Worm (Caenorhabditis elegans) whole organism, L1 larva: Measurements from ENCODE around the gene srx-60.

ENCODE experiments used
- C04F5.9 ChIP-seq: sonication (generic microtip); optimal IDR thresholded peaks from 2 replicates; lab custom pipeline; 2016; ENCODE audit warnings: missing genetic modification characterization, missing compliant biosample characterization
- C34B4.2 ChIP-seq: sonication (generic microtip); optimal IDR thresholded peaks from 2 replicates; lab custom pipeline; 2017; ENCODE audit warnings: mild to moderate bottlenecking, missing genetic modification characterization, missing compliant biosample characterization
- aha-1 ChIP-seq: fragments of 150-350 bp; optimal IDR thresholded peaks from 2 replicates; lab custom pipeline; 2014; ENCODE audit warnings: missing biosample characterization, missing genetic modification characterization
- alr-1 ChIP-seq: fragments of 200-800 bp; sonication (Bioruptor generic); optimal IDR thresholded peaks from 2 replicates; lab custom pipeline; 2018; ENCODE audit warnings: borderline replicate concordance, mild to moderate bottlenecking, missing genetic modification characterization, missing compliant biosample characterization
- ceh-63 ChIP-seq: fragments of 200-800 bp; sonication (Bioruptor generic); optimal IDR thresholded peaks from 2 replicates; lab custom pipeline; 2018; ENCODE audit warnings: mild to moderate bottlenecking, missing genetic modification characterization, missing compliant biosample characterization
- ceh-8 ChIP-seq: fragments of 200-800 bp; sonication (Bioruptor generic); optimal IDR thresholded peaks from 2 replicates; lab custom pipeline; 2018; ENCODE audit warnings: mild to moderate bottlenecking, missing genetic modification characterization, moderate library complexity, missing compliant biosample characterization
- ceh-82 ChIP-seq, 3 experiments: fragments of 150-350 bp in 1 of 3; sonication (generic microtip) in 2 of 3; optimal IDR thresholded peaks; 2 replicates each; lab custom pipeline; 2014 to 2017; ENCODE audit warnings: missing biosample characterization in 3 of 3, missing genetic modification characterization in 3 of 3
- ceh-88 ChIP-seq: fragments of 200-800 bp; sonication (Bioruptor generic); IDR thresholded peaks from 2 replicates; pipeline ENCODE4 v1.3.6; 2022; ENCODE audit warnings: missing genetic modification characterization, missing compliant biosample characterization
- dpl-1 ChIP-seq, 3 experiments: fragments of 150-350 bp in 2 of 3; sonication (generic microtip) in 1 of 3; optimal IDR thresholded peaks; 2 replicates each; lab custom pipeline; 2014 to 2017; ENCODE audit warnings: missing biosample characterization in 3 of 3, missing genetic modification characterization in 3 of 3, missing genetic modification reagents in 3 of 3
- dsc-1 ChIP-seq: sonication (generic microtip); optimal IDR thresholded peaks from 2 replicates; lab custom pipeline; 2016; ENCODE audit warnings: mild to moderate bottlenecking, missing genetic modification characterization, missing compliant biosample characterization
- efl-1 ChIP-seq, 4 experiments: fragments of 150-350 bp; optimal IDR thresholded peaks in 3 of 4; peaks in 1 of 4; 1 replicate in 1 of 4; 2 replicates in 3 of 4; lab custom pipeline; 2014; ENCODE audit warnings: missing biosample characterization in 2 of 4, missing genetic modification characterization in 2 of 4, missing genetic modification reagents in 2 of 4
- efl-3 ChIP-seq: fragments of 200-800 bp; sonication (Bioruptor generic); optimal IDR thresholded peaks from 2 replicates; lab custom pipeline; 2018; ENCODE audit warnings: mild to moderate bottlenecking, missing genetic modification characterization, missing compliant biosample characterization
- elt-2 ChIP-seq: sonication (generic microtip); optimal IDR thresholded peaks from 2 replicates; lab custom pipeline; 2016; ENCODE audit warnings: missing genetic modification characterization, mild to moderate bottlenecking, inconsistent platforms, missing compliant biosample characterization, missing genetic modification reagents
- elt-3 ChIP-seq, 6 experiments: fragments of 150-350 bp in 1 of 6; sonication (generic microtip); optimal IDR thresholded peaks; 2 replicates each; lab custom pipeline; 2017 to 2018; ENCODE audit warnings: missing biosample characterization in 6 of 6, missing genetic modification characterization in 6 of 6, inconsistent platforms in 1 of 6
- fkh-10 ChIP-seq: sonication (generic microtip); optimal IDR thresholded peaks from 2 replicates; lab custom pipeline; 2017; ENCODE audit warnings: missing biosample characterization, missing genetic modification reagents, missing genetic modification characterization
- fkh-8 ChIP-seq: sonication (generic microtip); optimal IDR thresholded peaks from 2 replicates; lab custom pipeline; 2016; ENCODE audit warnings: mild to moderate bottlenecking, missing genetic modification characterization, missing compliant biosample characterization
- fos-1 ChIP-seq: fragments of 150-350 bp; optimal IDR thresholded peaks from 2 replicates; lab custom pipeline; 2014; ENCODE audit warnings: missing biosample characterization, missing genetic modification characterization
- hlh-4 ChIP-seq: sonication (generic microtip); optimal IDR thresholded peaks from 2 replicates; lab custom pipeline; 2016; ENCODE audit warnings: mild to moderate bottlenecking, missing genetic modification characterization, missing compliant biosample characterization
- irx-1 ChIP-seq: sonication (generic microtip); optimal IDR thresholded peaks from 2 replicates; lab custom pipeline; 2016; ENCODE audit warnings: missing genetic modification characterization, missing compliant biosample characterization
- jun-1 ChIP-seq: fragments of 150-350 bp; optimal IDR thresholded peaks from 2 replicates; lab custom pipeline; 2014; ENCODE audit warnings: missing biosample characterization, missing genetic modification reagents, missing genetic modification characterization
- lin-13 ChIP-seq: fragments of 150-350 bp; optimal IDR thresholded peaks from 2 replicates; lab custom pipeline; 2014; ENCODE audit warnings: missing biosample characterization, missing genetic modification reagents, missing genetic modification characterization
- lin-14 ChIP-seq: fragments of 200-800 bp; sonication (Bioruptor generic); optimal IDR thresholded peaks from 2 replicates; lab custom pipeline; 2018; ENCODE audit warnings: mild to moderate bottlenecking, missing genetic modification characterization, moderate library complexity, missing compliant biosample characterization
- lin-15B ChIP-seq: fragments of 150-350 bp; sonication (generic microtip); optimal IDR thresholded peaks from 3 replicates; lab custom pipeline; 2014; ENCODE audit warnings: missing biosample characterization, missing genetic modification characterization
- lin-35 ChIP-seq, 2 experiments: fragments of 150-350 bp; optimal IDR thresholded peaks; 2 replicates each; lab custom pipeline; 2014; ENCODE audit warnings: missing biosample characterization in 2 of 2, missing genetic modification characterization in 2 of 2, missing genetic modification reagents in 2 of 2
- lsy-2 ChIP-seq, 2 experiments: fragments of 150-350 bp; optimal IDR thresholded peaks; 2 replicates each; lab custom pipeline; 2014; ENCODE audit warnings: missing biosample characterization in 2 of 2, missing genetic modification characterization in 2 of 2
- mab-9 ChIP-seq: fragments of 200-800 bp; sonication (Bioruptor generic); IDR thresholded peaks from 2 replicates; pipeline ENCODE4 v1.3.6; 2022; ENCODE audit warnings: missing genetic modification reagents, missing genetic modification characterization, missing compliant biosample characterization
- mdl-1 ChIP-seq, 2 experiments: fragments of 150-350 bp; optimal IDR thresholded peaks; 2 replicates each; lab custom pipeline; 2014 to 2017; ENCODE audit warnings: missing biosample characterization in 2 of 2, missing genetic modification characterization in 2 of 2, inconsistent platforms in 1 of 2
- mep-1 ChIP-seq: fragments of 150-350 bp; optimal IDR thresholded peaks from 2 replicates; lab custom pipeline; 2014; ENCODE audit warnings: missing biosample characterization, missing genetic modification characterization
- nhr-11 ChIP-seq: fragments of 150-350 bp; optimal IDR thresholded peaks from 2 replicates; lab custom pipeline; 2014; ENCODE audit warnings: missing biosample characterization, missing genetic modification characterization
- nhr-12 ChIP-seq: sonication (generic microtip); optimal IDR thresholded peaks from 2 replicates; lab custom pipeline; 2017; ENCODE audit warnings: missing biosample characterization, missing genetic modification characterization
- nhr-19 ChIP-seq: fragments of 200-800 bp; sonication (Bioruptor generic); conservative IDR thresholded peaks from 2 replicates; pipeline ENCODE4 v1.3.6; 2022; ENCODE audit warnings: missing genetic modification characterization, missing compliant biosample characterization
- nhr-237 ChIP-seq: fragments of 150-350 bp; optimal IDR thresholded peaks from 2 replicates; lab custom pipeline; 2014; ENCODE audit warnings: missing biosample characterization, missing genetic modification characterization
- nhr-71 ChIP-seq: sonication (generic microtip); optimal IDR thresholded peaks from 2 replicates; lab custom pipeline; 2016; ENCODE audit warnings: mild to moderate bottlenecking, missing genetic modification characterization, moderate library complexity, missing compliant biosample characterization
- nhr-77 ChIP-seq: fragments of 150-350 bp; optimal IDR thresholded peaks from 2 replicates; lab custom pipeline; 2014; ENCODE audit warnings: missing biosample characterization, missing genetic modification characterization
- nhr-84 ChIP-seq: sonication (generic microtip); optimal IDR thresholded peaks from 2 replicates; lab custom pipeline; 2017; ENCODE audit warnings: missing biosample characterization, missing genetic modification characterization
- nhr-85 ChIP-seq: sonication (generic microtip); peaks from one replicate; lab custom pipeline; 2016; ENCODE audit warnings: missing genetic modification characterization, inconsistent platforms, missing compliant biosample characterization
- nhr-90 ChIP-seq: sonication (generic microtip); optimal IDR thresholded peaks from 2 replicates; lab custom pipeline; 2016; ENCODE audit warnings: mild to moderate bottlenecking, missing genetic modification characterization, missing compliant biosample characterization; ENCODE audit not compliant: poor library complexity
- pag-3 ChIP-seq: sonication (generic microtip); optimal IDR thresholded peaks from 2 replicates; lab custom pipeline; 2017; ENCODE audit warnings: missing genetic modification characterization, mild to moderate bottlenecking, missing compliant biosample characterization, antibody characterized with exemption, borderline replicate concordance; ENCODE audit not compliant: insufficient read depth
- pax-3 ChIP-seq: fragments of 200-800 bp; sonication (Bioruptor generic); optimal IDR thresholded peaks from 2 replicates; lab custom pipeline; 2018; ENCODE audit warnings: mild to moderate bottlenecking, missing genetic modification characterization, moderate library complexity, missing compliant biosample characterization
- pqm-1 ChIP-seq: sonication (generic microtip); optimal IDR thresholded peaks from 3 replicates; lab custom pipeline; 2017; ENCODE audit warnings: missing biosample characterization, missing genetic modification characterization
- snpc-4 ChIP-seq: fragments of 150-350 bp; optimal IDR thresholded peaks from 2 replicates; lab custom pipeline; 2014; ENCODE audit warnings: missing biosample characterization, missing genetic modification characterization
- sox-4 ChIP-seq: sonication (generic microtip); optimal IDR thresholded peaks from 2 replicates; lab custom pipeline; 2016; ENCODE audit warnings: missing genetic modification characterization, missing compliant biosample characterization
- swsn-7 ChIP-seq: sonication (generic microtip); optimal IDR thresholded peaks from 2 replicates; lab custom pipeline; 2016; ENCODE audit warnings: missing genetic modification characterization, missing compliant biosample characterization
- tlp-1 ChIP-seq: fragments of 150-350 bp; optimal IDR thresholded peaks from 2 replicates; lab custom pipeline; 2014; ENCODE audit warnings: missing biosample characterization, missing genetic modification characterization
- unc-130 ChIP-seq: fragments of 150-350 bp; optimal IDR thresholded peaks from 2 replicates; lab custom pipeline; 2017; ENCODE audit warnings: missing biosample characterization, missing genetic modification characterization, inconsistent platforms
- unc-30 ChIP-seq: sonication (generic microtip); optimal IDR thresholded peaks from 2 replicates; lab custom pipeline; 2017; ENCODE audit warnings: missing biosample characterization, missing genetic modification characterization
- unc-62 ChIP-seq: fragments of 150-350 bp; optimal IDR thresholded peaks from 2 replicates; lab custom pipeline; 2014; ENCODE audit warnings: missing biosample characterization, missing genetic modification reagents, missing genetic modification characterization
- unc-98 ChIP-seq: fragments of 200-800 bp; sonication (Bioruptor generic); IDR thresholded peaks from 2 replicates; pipeline ENCODE4 v1.3.6; 2022; ENCODE audit warnings: missing genetic modification characterization, missing compliant biosample characterization
- vab-15 ChIP-seq: sonication (generic microtip); optimal IDR thresholded peaks from 2 replicates; lab custom pipeline; 2017; ENCODE audit warnings: missing genotype, mild to moderate bottlenecking, missing genetic modification characterization, missing compliant biosample characterization
- zip-4 ChIP-seq: fragments of 200-800 bp; sonication (Bioruptor generic); optimal IDR thresholded peaks from 2 replicates; lab custom pipeline; 2018; ENCODE audit warnings: mild to moderate bottlenecking, missing genetic modification characterization, moderate library complexity, missing compliant biosample characterization
- ztf-11 ChIP-seq, 2 experiments: sonication (generic microtip); optimal IDR thresholded peaks; 2 replicates each; lab custom pipeline; 2016 to 2017; ENCODE audit warnings: missing genetic modification characterization in 2 of 2, missing biosample characterization in 1 of 2, missing compliant biosample characterization in 1 of 2
- ztf-4 ChIP-seq: fragments of 150-350 bp; optimal IDR thresholded peaks from 2 replicates; lab custom pipeline; 2014; ENCODE audit warnings: missing biosample characterization, missing genetic modification characterization

The srx-60 gene

ce11 chrV:7436911-7437310 lies 36.2 kb downstream of the srx-60 start (continued):
- TF ChIP-seq pag-3 (tag; lab: Kevin White, UChicago) (no peak), ceh-8 (no peak), ceh-88 (GFP tag; lab: Robert Waterston, UW) (no peak; the same call in 1 of the 2 replicates), ztf-4 (tag; lab: Kevin White, UChicago) (peak; percentile 67), pqm-1 (no peak), tlp-1 (tag; lab: Kevin White, UChicago) (no peak), ztf-11 (tag; optimal IDR thresholded peaks at IDR 0.05; lab: Kevin White, UChicago) (no peak), nhr-237 (no peak), hlh-4 (tag; lab: Kevin White, UChicago) (no peak), swsn-7 (tag; lab: Kevin White, UChicago) (peak; percentile 4), dpl-1 (GFP tag; optimal IDR thresholded peaks at IDR 0.05; lab: Kevin White, UChicago) (peak in 2 of 3 experiments; percentile 20 to 31), fos-1 (tag; lab: Kevin White, UChicago) (no peak), nhr-19 (GFP tag; lab: Robert Waterston, UW) (peak; percentile 79), unc-130 (peak; percentile 72), mab-9 (GFP tag; lab: Robert Waterston, UW) (no peak), pax-3 (no peak), lin-35 (GFP tag; optimal IDR thresholded peaks at IDR 0.05; lab: Kevin White, UChicago) (peak in 1 of 2 experiments; percentile 84), ceh-63 (GFP tag; lab: Kevin White, UChicago) (no peak), C04F5.9 (tag; lab: Kevin White, UChicago) (no peak), vab-15 (tag; lab: Kevin White, UChicago) (peak; percentile 21), nhr-11 (tag; lab: Kevin White, UChicago) (no peak), dsc-1 (no peak), fkh-10 (no peak), lsy-2 (tag; optimal IDR thresholded peaks at IDR 0.05; lab: Kevin White, UChicago) (peak in 1 of 2 experiments; percentile 44), nhr-90 (tag; lab: Kevin White, UChicago) (peak; percentile 77), efl-3 (GFP tag; lab: Kevin White, UChicago) (no peak), efl-1 (optimal IDR thresholded peaks at IDR 0.05; lab: Kevin White, UChicago) (peak in 1 of 2 experiments; percentile 14), efl-1 (GFP tag; optimal IDR thresholded peaks at IDR 0.05 in 1 of 2; lab: Kevin White, UChicago) (peak in 1 of 2 experiments; percentile 1), sox-4 (no peak), nhr-85 (tag; lab: Kevin White, UChicago) (peak; percentile 93), mdl-1 (tag; optimal IDR thresholded peaks at IDR 0.05; lab: Kevin White, UChicago) (peak in 1 of 2 experiments; percentile 79), lin-13 (GFP tag; lab: Kevin White, UChicago) (no peak), zip-4 (GFP tag; lab: Kevin White, UChicago) (no peak), C34B4.2 (no peak), lin-15B (no peak), lin-14 (GFP tag; lab: Kevin White, UChicago) (peak; percentile 71), unc-62 (no peak), elt-2 (tag; lab: Kevin White, UChicago) (no peak), unc-30 (tag; lab: Kevin White, UChicago) (no peak), nhr-71 (tag; lab: Kevin White, UChicago) (peak; percentile 80), nhr-77 (tag; lab: Kevin White, UChicago) (no peak), nhr-12 (no peak), fkh-8 (tag; lab: Kevin White, UChicago) (no peak), aha-1 (no peak), mep-1 (tag; lab: Kevin White, UChicago) (peak; percentile 58), jun-1 (tag; lab: Kevin White, UChicago) (no peak), irx-1 (tag; lab: Kevin White, UChicago) (no peak), elt-3 (tag; optimal IDR thresholded peaks at IDR 0.05; lab: Kevin White, UChicago) (peak in 4 of 6 experiments; percentile 0 to 97 (median 50)), ceh-82 (tag; optimal IDR thresholded peaks at IDR 0.05; lab: Kevin White, UChicago) (no peak), nhr-84 (tag; lab: Kevin White, UChicago) (no peak), snpc-4 (tag; lab: Kevin White, UChicago) (no peak), alr-1 (no peak), unc-98 (GFP tag; lab: Robert Waterston, UW) (no peak)
